Worm (Caenorhabditis elegans): ENCODE results near the gene E02C12.6.

DNA sequence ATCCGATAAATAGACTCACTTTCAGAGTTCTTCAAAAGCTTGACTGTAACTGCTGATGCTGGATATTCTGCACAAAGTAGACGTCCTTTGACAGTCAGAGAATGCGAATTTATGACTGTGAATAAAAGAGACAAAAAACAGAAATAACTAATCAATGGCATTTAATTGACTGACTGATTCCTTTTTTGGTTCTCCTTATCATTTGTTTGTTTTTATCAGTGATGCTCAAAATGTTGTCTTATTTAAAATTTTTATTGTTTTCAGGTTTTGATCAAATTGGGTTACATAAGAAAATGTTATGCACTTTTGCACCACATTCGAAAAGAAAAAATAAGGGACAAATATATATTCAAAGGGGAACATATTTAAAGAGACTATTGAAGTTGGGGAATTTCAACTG is 14.5 kb downstream of the E02C12.6 start, which contains the start of gene ttr-49:
- TF ChIP-seq hmg-4 (GFP tag; optimal IDR thresholded peaks at IDR 0.05) (no peak), ama-1 (optimal IDR thresholded peaks at IDR 0.05) (no peak), scrt-1 (GFP tag; IDR thresholded peaks at IDR 0.05) (no peak), sea-1 (GFP tag; conservative IDR thresholded peaks at IDR 0.05) (no peak), flt-1 (GFP tag; IDR thresholded peaks at IDR 0.05) (no peak), hmbx-1 (tag; optimal IDR thresholded peaks at IDR 0.05) (no peak), ets-7 (tag; optimal IDR thresholded peaks at IDR 0.05) (no peak), ceh-13 (GFP tag; optimal IDR thresholded peaks at IDR 0.05) (no peak), B0310.2 (tag; optimal IDR thresholded peaks at IDR 0.05) (no peak)
